Fruit fly (Drosophila melanogaster) whole organism, embryonic: ENCODE results near the gene mthl11.

Source experiments
- ATbp ChIP-seq: fragments of 200-800 bp; sonication (Bioruptor generic); optimal IDR thresholded peaks from 2 replicates; lab custom pipeline; 2017; ENCODE audit warnings: missing biosample characterization, mild to moderate bottlenecking, missing genetic modification characterization, missing genetic modification reagents
- Aef1 ChIP-seq: fragments of 200-800 bp; sonication (Bioruptor generic); IDR thresholded peaks from 3 replicates; pipeline ENCODE4 v1.3.6; 2022; ENCODE audit warnings: missing biosample characterization, missing genetic modification characterization
- B-H2 ChIP-seq: fragments of 200-800 bp; sonication (Bioruptor generic); optimal IDR thresholded peaks from 2 replicates; lab custom pipeline; 2018; ENCODE audit warnings: missing biosample characterization, mild to moderate bottlenecking, missing genetic modification characterization
- CG10267 ChIP-seq: fragments of 200-800 bp; sonication (Bioruptor generic); optimal IDR thresholded peaks from 2 replicates; lab custom pipeline; 2018; ENCODE audit warnings: missing biosample characterization, mild to moderate bottlenecking, missing genetic modification characterization, moderate library complexity
- CG10366 ChIP-seq: fragments of 200-800 bp; sonication (Bioruptor generic); IDR thresholded peaks from 2 replicates; pipeline ENCODE4 v1.3.6; 2022; ENCODE audit warnings: missing biosample characterization, missing genetic modification characterization
- CG10959 ChIP-seq: fragments of 200-800 bp; sonication (Bioruptor generic); IDR thresholded peaks from 2 replicates; pipeline ENCODE4 v1.3.6; 2022; ENCODE audit warnings: missing biosample characterization, missing genetic modification characterization
- CG10979 ChIP-seq: fragments of 200-800 bp; sonication (Bioruptor generic); optimal IDR thresholded peaks from 2 replicates; lab custom pipeline; 2018; ENCODE audit warnings: missing biosample characterization, mild to moderate bottlenecking, missing genetic modification characterization, moderate library complexity
- CG12659 ChIP-seq: fragments of 200-800 bp; sonication (Bioruptor generic); optimal IDR thresholded peaks from 3 replicates; lab custom pipeline; 2017; ENCODE audit warnings: mild to moderate bottlenecking, missing biosample characterization, missing genetic modification reagents, missing genetic modification characterization
- CG17359 ChIP-seq: fragments of 200-800 bp; sonication (Bioruptor generic); optimal IDR thresholded peaks from 3 replicates; lab custom pipeline; 2018; ENCODE audit warnings: missing biosample characterization, mild to moderate bottlenecking, missing genetic modification characterization, moderate library complexity
- CG18011 ChIP-seq: fragments of 200-800 bp; sonication (Bioruptor generic); optimal IDR thresholded peaks from 2 replicates; lab custom pipeline; 2017; ENCODE audit warnings: missing biosample characterization, missing genetic modification characterization, mild to moderate bottlenecking, moderate library complexity, missing genotype
- CG30431 ChIP-seq: fragments of 200-800 bp; sonication (Bioruptor generic); optimal IDR thresholded peaks from 2 replicates; lab custom pipeline; 2017; ENCODE audit warnings: missing biosample characterization, missing genetic modification characterization
- CG6683 ChIP-seq: fragments of 200-800 bp; sonication (Bioruptor generic); optimal IDR thresholded peaks from 2 replicates; lab custom pipeline; 2017; ENCODE audit warnings: missing biosample characterization, mild to moderate bottlenecking, missing genetic modification characterization, missing genetic modification reagents
- CG7271 ChIP-seq: fragments of 200-800 bp; sonication (Bioruptor generic); optimal IDR thresholded peaks from 2 replicates; lab custom pipeline; 2018; ENCODE audit warnings: missing biosample characterization, mild to moderate bottlenecking, missing genetic modification characterization, moderate library complexity
- CG7357 ChIP-seq: fragments of 200-800 bp; sonication (Bioruptor generic); IDR thresholded peaks from 3 replicates; pipeline ENCODE4 v1.3.6; 2022; ENCODE audit warnings: missing biosample characterization, missing genetic modification characterization
- CG7372 ChIP-seq: fragments of 200-800 bp; sonication (Bioruptor generic); IDR thresholded peaks from 2 replicates; pipeline ENCODE4 v1.3.6; 2022; ENCODE audit warnings: missing biosample characterization, missing genetic modification characterization
- CG8290 ChIP-seq, 3 experiments: fragments of 200-800 bp; sonication (Bioruptor generic); optimal IDR thresholded peaks; 2 replicates each; lab custom pipeline; 2016 to 2019; ENCODE audit warnings: missing biosample characterization in 3 of 3, missing genetic modification characterization in 3 of 3, mild to moderate bottlenecking in 2 of 3, moderate library complexity in 1 of 3
- D ChIP-seq, 2 experiments: fragments of 200-800 bp in 1 of 2; fragments of >200 bp in 1 of 2; sonication (Bioruptor generic) in 1 of 2; optimal IDR thresholded peaks; 2 replicates in 1 of 2; 3 replicates in 1 of 2; lab custom pipeline; 2017; ENCODE audit warnings: mild to moderate bottlenecking in 1 of 2, missing biosample characterization in 1 of 2, missing genetic modification characterization in 1 of 2, missing genetic modification reagents in 1 of 2
- Deaf1 ChIP-seq: fragments of 200-800 bp; optimal IDR thresholded peaks from 3 replicates; lab custom pipeline; 2019; ENCODE audit warnings: missing biosample characterization, mild to moderate bottlenecking, missing genetic modification characterization, moderate library complexity
- HLH3B ChIP-seq: fragments of 200-800 bp; sonication (Bioruptor generic); IDR thresholded peaks from 2 replicates; pipeline ENCODE4 v1.3.6; 2022; ENCODE audit warnings: missing biosample characterization, missing genetic modification characterization
- HmgZ ChIP-seq: fragments of 200-800 bp; sonication (Bioruptor generic); optimal IDR thresholded peaks from 2 replicates; lab custom pipeline; 2018; ENCODE audit warnings: missing biosample characterization, mild to moderate bottlenecking, missing genetic modification characterization
- Hmr ChIP-seq: fragments of 200-800 bp; sonication (Bioruptor generic); optimal IDR thresholded peaks from 3 replicates; lab custom pipeline; 2017; ENCODE audit warnings: mild to moderate bottlenecking, missing biosample characterization, missing genetic modification reagents, missing genetic modification characterization
- Hr39 ChIP-seq: fragments of >200 bp; optimal IDR thresholded peaks from 2 replicates; lab custom pipeline; 2017
- Hr51 ChIP-seq, 2 experiments: fragments of 200-800 bp; sonication (Bioruptor generic); optimal IDR thresholded peaks; 2 replicates in 1 of 2; 3 replicates in 1 of 2; lab custom pipeline; 2016 to 2018; ENCODE audit warnings: missing biosample characterization in 2 of 2, missing genetic modification characterization in 2 of 2, mild to moderate bottlenecking in 1 of 2, moderate library complexity in 1 of 2
- Mes4 ChIP-seq: fragments of 200-800 bp; sonication (Bioruptor generic); optimal IDR thresholded peaks from 2 replicates; lab custom pipeline; 2016; ENCODE audit warnings: missing biosample characterization, missing genetic modification characterization
- NFAT ChIP-seq: fragments of 200-800 bp; sonication (Bioruptor generic); IDR thresholded peaks from 2 replicates; pipeline ENCODE4 v1.3.6; 2022; ENCODE audit warnings: missing biosample characterization, missing genetic modification characterization
- Nf-YA ChIP-seq: fragments of 200-800 bp; sonication (Bioruptor generic); IDR thresholded peaks from 2 replicates; pipeline ENCODE4 v1.3.6; 2022; ENCODE audit warnings: missing biosample characterization, missing genetic modification characterization
- Optix ChIP-seq: fragments of 200-800 bp; sonication (Bioruptor generic); IDR thresholded peaks from 3 replicates; pipeline ENCODE4 v1.3.6; 2022; ENCODE audit warnings: missing biosample characterization, missing genetic modification characterization
- Side ChIP-seq: fragments of 200-800 bp; sonication (Bioruptor generic); optimal IDR thresholded peaks from 2 replicates; lab custom pipeline; 2016; ENCODE audit warnings: missing biosample characterization, missing genetic modification characterization
- Sry-δ ChIP-seq: fragments of 200-800 bp; sonication (Bioruptor generic); optimal IDR thresholded peaks from 2 replicates; lab custom pipeline; 2016; ENCODE audit warnings: missing biosample characterization, missing genetic modification characterization
- ato ChIP-seq: fragments of 200-800 bp; sonication (Bioruptor generic); IDR thresholded peaks from 2 replicates; pipeline ENCODE4 v1.3.6; 2022; ENCODE audit warnings: missing biosample characterization, missing genetic modification characterization; ENCODE audit not compliant: partially characterized antibody
- bowl ChIP-seq: fragments of 200-800 bp; sonication (Bioruptor generic); IDR thresholded peaks from 2 replicates; pipeline ENCODE4 v1.3.6; 2022; ENCODE audit warnings: missing biosample characterization, missing genetic modification characterization
- btn ChIP-seq: fragments of 200-800 bp; sonication (Bioruptor generic); optimal IDR thresholded peaks from 2 replicates; lab custom pipeline; 2016; ENCODE audit warnings: missing biosample characterization, missing genetic modification characterization
- fu2 ChIP-seq: fragments of 200-800 bp; sonication (Bioruptor generic); optimal IDR thresholded peaks from 2 replicates; lab custom pipeline; 2016; ENCODE audit warnings: missing biosample characterization, missing genetic modification characterization
- gcm2 ChIP-seq: fragments of 200-800 bp; sonication (Bioruptor generic); optimal IDR thresholded peaks from 2 replicates; lab custom pipeline; 2016; ENCODE audit warnings: missing biosample characterization, missing genetic modification characterization
- gem ChIP-seq: fragments of 200-800 bp; sonication (Bioruptor generic); optimal IDR thresholded peaks from 2 replicates; lab custom pipeline; 2019; ENCODE audit warnings: missing biosample characterization, mild to moderate bottlenecking, missing genetic modification characterization, moderate library complexity
- grau ChIP-seq: fragments of 200-800 bp; optimal IDR thresholded peaks from 3 replicates; lab custom pipeline; 2019; ENCODE audit warnings: missing biosample characterization, mild to moderate bottlenecking, missing genetic modification characterization, moderate library complexity
- h ChIP-seq: fragments of >200 bp; optimal IDR thresholded peaks from 2 replicates; lab custom pipeline; 2017
- ham ChIP-seq: fragments of 200-800 bp; sonication (Bioruptor generic); IDR thresholded peaks from 2 replicates; pipeline ENCODE4 v1.3.6; 2022; ENCODE audit warnings: missing biosample characterization, missing genetic modification characterization
- jing ChIP-seq: fragments of 200-800 bp; sonication (Bioruptor generic); optimal IDR thresholded peaks from 2 replicates; lab custom pipeline; 2018; ENCODE audit warnings: missing biosample characterization, mild to moderate bottlenecking, missing genetic modification characterization
- kni ChIP-seq: fragments of 200-800 bp; sonication (Bioruptor generic); optimal IDR thresholded peaks from 3 replicates; lab custom pipeline; 2017; ENCODE audit warnings: mild to moderate bottlenecking, missing biosample characterization, missing genetic modification reagents, missing genetic modification characterization
- knrl ChIP-seq: fragments of 200-800 bp; sonication (Bioruptor generic); IDR thresholded peaks from 3 replicates; pipeline ENCODE4 v1.3.6; 2022; ENCODE audit warnings: missing biosample characterization, missing genetic modification characterization; ENCODE audit not compliant: partially characterized antibody
- mam ChIP-seq: fragments of 200-800 bp; sonication (Bioruptor generic); optimal IDR thresholded peaks from 3 replicates; lab custom pipeline; 2016; ENCODE audit warnings: missing biosample characterization, missing genetic modification characterization
- nau ChIP-seq: fragments of 200-800 bp; sonication (Bioruptor generic); optimal IDR thresholded peaks from 3 replicates; lab custom pipeline; 2017; ENCODE audit warnings: missing biosample characterization, mild to moderate bottlenecking, missing genetic modification characterization, missing genetic modification reagents
- pfk ChIP-seq: fragments of 200-800 bp; sonication (Bioruptor generic); optimal IDR thresholded peaks from 2 replicates; lab custom pipeline; 2018; ENCODE audit warnings: missing biosample characterization, mild to moderate bottlenecking, missing genetic modification characterization, moderate library complexity
- pzg ChIP-seq: fragments of 200-800 bp; sonication (Bioruptor generic); optimal IDR thresholded peaks from 3 replicates; lab custom pipeline; 2018; ENCODE audit warnings: missing biosample characterization, mild to moderate bottlenecking, missing genetic modification characterization, moderate library complexity
- scrt ChIP-seq: fragments of 200-800 bp; sonication (Bioruptor generic); optimal IDR thresholded peaks from 2 replicates; lab custom pipeline; 2018; ENCODE audit warnings: missing biosample characterization, mild to moderate bottlenecking, missing genetic modification characterization, moderate library complexity
- so ChIP-seq: fragments of 200-800 bp; sonication (Bioruptor generic); IDR thresholded peaks from 3 replicates; pipeline ENCODE4 v1.3.6; 2022; ENCODE audit warnings: missing biosample characterization, missing genetic modification characterization
- tin ChIP-seq: fragments of 200-800 bp; sonication (Bioruptor generic); optimal IDR thresholded peaks from 3 replicates; lab custom pipeline; 2016; ENCODE audit warnings: missing biosample characterization, missing genetic modification characterization

The mthl11 gene

dm6 chr3R:10356563-10357363 lies 44.1 kb upstream of the mthl11 start (continued):
- TF ChIP-seq NFAT (GFP tag; lab: Robert Waterston, UW) (no peak), Optix (GFP tag; lab: Robert Waterston, UW) (no peak), CG10366 (no peak; the same call in 1 of the 2 replicates), CG7372 (GFP tag; lab: Robert Waterston, UW) (no peak), pfk (GFP tag; lab: Kevin White, UChicago) (no peak), gem (peak; percentile 90), ham (GFP tag; lab: Robert Waterston, UW) (no peak), fu2 (peak; percentile 77), CG6683 (GFP tag; lab: Kevin White, UChicago) (peak; percentile 65), B-H2 (no peak), Hr39 (lab: Kevin White, UChicago) (no peak), jing (peak; percentile 61), ato (GFP tag; lab: Robert Waterston, UW) (no peak), kni (GFP tag; lab: Kevin White, UChicago) (no peak), pzg (GFP tag; lab: Kevin White, UChicago) (no peak), CG12659 (GFP tag; lab: Kevin White, UChicago) (peak; percentile 82), Hr51 (GFP tag; optimal IDR thresholded peaks at IDR 0.05; lab: Kevin White, UChicago) (peak; percentile 72 to 77), grau (peak; percentile 84), HmgZ (tag; lab: Kevin White, UChicago) (peak; percentile 42), scrt (GFP tag; lab: Kevin White, UChicago) (peak; percentile 59), btn (GFP tag; lab: Kevin White, UChicago) (peak; percentile 69), HLH3B (GFP tag; lab: Robert Waterston, UW) (no peak), Aef1 (GFP tag; lab: Robert Waterston, UW) (no peak), CG10979 (tag; lab: Kevin White, UChicago) (peak; percentile 89), CG18011 (GFP tag; lab: Kevin White, UChicago) (peak; percentile 46), CG17359 (tag; lab: Kevin White, UChicago) (peak; percentile 80), so (GFP tag; lab: Robert Waterston, UW) (no peak), h (lab: Kevin White, UChicago) (no peak), Mes4 (GFP tag; lab: Kevin White, UChicago) (peak; percentile 67), knrl (GFP tag; lab: Robert Waterston, UW) (no peak), CG7271 (peak; percentile 83), mam (GFP tag; lab: Kevin White, UChicago) (peak; percentile 65), CG8290 (GFP tag; optimal IDR thresholded peaks at IDR 0.05; lab: Kevin White, UChicago) (peak; percentile 55), CG8290 (tag; optimal IDR thresholded peaks at IDR 0.05; lab: Kevin White, UChicago) (peak in 1 of 2 experiments; percentile 36), Side (GFP tag; lab: Kevin White, UChicago) (peak; percentile 83), bowl (GFP tag; lab: Robert Waterston, UW) (no peak), Nf-YA (GFP tag; lab: Robert Waterston, UW) (no peak), tin (GFP tag; lab: Kevin White, UChicago) (peak; percentile 70), CG30431 (GFP tag; lab: Kevin White, UChicago) (peak; percentile 63), gcm2 (GFP tag; lab: Kevin White, UChicago) (peak; percentile 48), ATbp (peak; percentile 68), D (optimal IDR thresholded peaks at IDR 0.05; lab: Kevin White, UChicago) (no peak), D (GFP tag; optimal IDR thresholded peaks at IDR 0.05; lab: Kevin White, UChicago) (peak; percentile 67), Sry-δ (peak; percentile 36), Hmr (GFP tag; lab: Kevin White, UChicago) (peak; percentile 86), CG7357 (GFP tag; lab: Robert Waterston, UW) (peak; percentile 65; the same call in 1 of the 3 replicates), CG10267 (tag; lab: Kevin White, UChicago) (peak; percentile 86), nau (GFP tag; lab: Kevin White, UChicago) (no peak), Deaf1 (tag; lab: Kevin White, UChicago) (peak; percentile 46), CG10959 (GFP tag; lab: Robert Waterston, UW) (no peak)
